Comparison of ENCODE assay signal across 1 fruit fly cellular context in genomic region chr2L:8691292-8691975, dm6.
TF ChIP-seq lines count a peak whose summit lies in the region.

No protein-coding gene starts in this region.

TF ChIP-seq in whole organism, embryonic, 481 proteins besides CTCF, POLR2A, EP300 and RAD21 (continued from another document and continues in another):
- TF ChIP-seq CG8924 (tag; optimal IDR thresholded peaks at IDR 0.05; lab: Kevin White, UChicago) (peak; percentile 94), ranshi (GFP tag; IDR thresholded peaks at IDR 0.05; lab: Robert Waterston, UW) (0 out of 2 replicates have a peak, but pooled peaks have one; percentile 56), gcm2 (GFP tag; optimal IDR thresholded peaks at IDR 0.05; lab: Kevin White, UChicago) (peak; percentile 2), dan (GFP tag; IDR thresholded peaks at IDR 0.05; lab: Robert Waterston, UW) (no peak), CG11085 (GFP tag; IDR thresholded peaks at IDR 0.05; lab: Robert Waterston, UW) (no peak; the same call in 1 of the 2 replicates), CG5180 (GFP tag; optimal IDR thresholded peaks at IDR 0.05; lab: Kevin White, UChicago) (peak; percentile 80), seq (GFP tag; IDR thresholded peaks at IDR 0.05; lab: Robert Waterston, UW) (peak; percentile 78), Opbp (GFP tag; IDR thresholded peaks at IDR 0.05; lab: Robert Waterston, UW; ENCODE audit: partially characterized antibody) (no peak), mld (GFP tag; IDR thresholded peaks at IDR 0.05; lab: Robert Waterston, UW; ENCODE audit: partially characterized antibody) (no peak), cato (GFP tag; optimal IDR thresholded peaks at IDR 0.05; lab: Kevin White, UChicago; ENCODE audit: borderline replicate concordance) (peak; percentile 68), CG3726 (GFP tag; IDR thresholded peaks at IDR 0.05; lab: Robert Waterston, UW) (0 out of 3 replicates have a peak, but pooled peaks have one; percentile 43), CG2712 (tag; optimal IDR thresholded peaks at IDR 0.05; lab: Kevin White, UChicago) (peak; percentile 93), fd3F (GFP tag; optimal IDR thresholded peaks at IDR 0.05; lab: Kevin White, UChicago) (peak; percentile 74), lilli (GFP tag; optimal IDR thresholded peaks at IDR 0.05; lab: Kevin White, UChicago) (peak; percentile 71), Hmr (GFP tag; optimal IDR thresholded peaks at IDR 0.05; lab: Kevin White, UChicago) (peak; percentile 90), tll (GFP tag; optimal IDR thresholded peaks at IDR 0.05; lab: Kevin White, UChicago) (no peak), CG14050 (GFP tag; IDR thresholded peaks at IDR 0.05; lab: Robert Waterston, UW) (peak; percentile 33; the same call in 1 of the 3 replicates), Ets97D (GFP tag; optimal IDR thresholded peaks at IDR 0.05; lab: Kevin White, UChicago) (peak; percentile 22), CG15514 (GFP tag; optimal IDR thresholded peaks at IDR 0.05; lab: Kevin White, UChicago) (peak; percentile 57), cg (GFP tag; optimal IDR thresholded peaks at IDR 0.05; lab: Kevin White, UChicago) (peak; percentile 85), Neu2 (GFP tag; optimal IDR thresholded peaks at IDR 0.05; lab: Kevin White, UChicago; ENCODE audit: borderline replicate concordance) (no peak), CG12299 (tag; optimal IDR thresholded peaks at IDR 0.05; lab: Kevin White, UChicago) (peak; percentile 81), Dad (GFP tag; optimal IDR thresholded peaks at IDR 0.05; lab: Kevin White, UChicago) (peak; percentile 57), br (optimal IDR thresholded peaks at IDR 0.05; lab: Kevin White, UChicago) (no peak), Doc3 (GFP tag; IDR thresholded peaks at IDR 0.05; lab: Robert Waterston, UW; ENCODE audit: partially characterized antibody) (0 out of 3 replicates have a peak, but pooled peaks have one; percentile 12), CG9215 (GFP tag; IDR thresholded peaks at IDR 0.05; lab: Robert Waterston, UW) (peak; percentile 74), fd96Cb (tag; optimal IDR thresholded peaks at IDR 0.05; lab: Kevin White, UChicago) (peak; percentile 89), CG14441 (GFP tag; IDR thresholded peaks at IDR 0.05; lab: Robert Waterston, UW) (0 out of 2 replicates have a peak, but pooled peaks have one; percentile 63), D (optimal IDR thresholded peaks at IDR 0.05; lab: Kevin White, UChicago) (no peak), D (GFP tag; optimal IDR thresholded peaks at IDR 0.05; lab: Kevin White, UChicago) (peak; percentile 91), Myb (GFP tag; optimal IDR thresholded peaks at IDR 0.05; lab: Kevin White, UChicago) (no peak), en (GFP tag; optimal IDR thresholded peaks at IDR 0.05; lab: Kevin White, UChicago) (peak; percentile 11), YL-1 (GFP tag; optimal IDR thresholded peaks at IDR 0.05; lab: Kevin White, UChicago) (peak; percentile 57), dimm (GFP tag; IDR thresholded peaks at IDR 0.05; lab: Robert Waterston, UW) (no peak), prd (optimal IDR thresholded peaks at IDR 0.05; lab: Kevin White, UChicago) (no peak), prd (GFP tag; IDR thresholded peaks at IDR 0.05; lab: Robert Waterston, UW) (peak; percentile 80), CG6175 (GFP tag; IDR thresholded peaks at IDR 0.05; lab: Robert Waterston, UW) (0 out of 3 replicates have a peak, but pooled peaks have one; percentile 18), CG12659 (GFP tag; optimal IDR thresholded peaks at IDR 0.05; lab: Kevin White, UChicago) (peak; percentile 89), tap (tag; optimal IDR thresholded peaks at IDR 0.05; lab: Kevin White, UChicago) (peak; percentile 75), CG9727 (GFP tag; optimal IDR thresholded peaks at IDR 0.05; lab: Kevin White, UChicago) (peak; percentile 92), HLH4C (GFP tag; IDR thresholded peaks at IDR 0.05; lab: Robert Waterston, UW; ENCODE audit: partially characterized antibody) (no peak), CG2120 (GFP tag; optimal IDR thresholded peaks at IDR 0.05; lab: Kevin White, UChicago) (peak; percentile 71), ash1 (GFP tag; optimal IDR thresholded peaks at IDR 0.05; lab: Kevin White, UChicago) (peak; percentile 35), NfI (GFP tag; optimal IDR thresholded peaks at IDR 0.05; lab: Kevin White, UChicago) (peak; percentile 84), exex (tag; optimal IDR thresholded peaks at IDR 0.05; lab: Kevin White, UChicago) (peak; percentile 68), ems (GFP tag; optimal IDR thresholded peaks at IDR 0.05; lab: Kevin White, UChicago) (peak; percentile 47), CG31365 (tag; optimal IDR thresholded peaks at IDR 0.05; lab: Kevin White, UChicago) (no peak), Dip2 (GFP tag; IDR thresholded peaks at IDR 0.05; lab: Robert Waterston, UW) (no peak), fru (optimal IDR thresholded peaks at IDR 0.05; lab: Kevin White, UChicago) (no peak), sqz (GFP tag; optimal IDR thresholded peaks at IDR 0.05; lab: Kevin White, UChicago) (peak; percentile 76), MTF-1 (GFP tag; optimal IDR thresholded peaks at IDR 0.05; lab: Kevin White, UChicago; ENCODE audit: borderline replicate concordance) (no peak), CG12219 (GFP tag; optimal IDR thresholded peaks at IDR 0.05; lab: Kevin White, UChicago) (peak; percentile 44), dm (GFP tag; optimal IDR thresholded peaks at IDR 0.05; lab: Kevin White, UChicago) (no peak), Nf-YB (GFP tag; optimal IDR thresholded peaks at IDR 0.05; lab: Kevin White, UChicago) (peak; percentile 82), CG12744 (GFP tag; optimal IDR thresholded peaks at IDR 0.05; lab: Kevin White, UChicago) (peak; percentile 36), jumu (GFP tag; optimal IDR thresholded peaks at IDR 0.05; lab: Kevin White, UChicago) (peak; percentile 46), gfzf (GFP tag; optimal IDR thresholded peaks at IDR 0.05; lab: Kevin White, UChicago) (no peak), CG15011 (GFP tag; optimal IDR thresholded peaks at IDR 0.05; lab: Kevin White, UChicago) (peak; percentile 74), pros (GFP tag; optimal IDR thresholded peaks at IDR 0.05; lab: Kevin White, UChicago) (peak; percentile 41), E2f1 (GFP tag; IDR thresholded peaks at IDR 0.05; lab: Robert Waterston, UW) (peak; percentile 74), jigr1 (GFP tag; IDR thresholded peaks at IDR 0.05; lab: Robert Waterston, UW) (peak; percentile 48; the same call in 1 of the 3 replicates), emc (GFP tag; optimal IDR thresholded peaks at IDR 0.05; lab: Kevin White, UChicago) (no peak), Ada2b (GFP tag; IDR thresholded peaks at IDR 0.05; lab: Robert Waterston, UW) (peak; percentile 78), wdn (GFP tag; IDR thresholded peaks at IDR 0.05; lab: Robert Waterston, UW) (0 out of 2 replicates have a peak, but pooled peaks have one; percentile 34), Camta (GFP tag; optimal IDR thresholded peaks at IDR 0.05; lab: Kevin White, UChicago) (peak; percentile 50), Hey (tag; optimal IDR thresholded peaks at IDR 0.05; lab: Kevin White, UChicago) (no peak), CG34422 (GFP tag; IDR thresholded peaks at IDR 0.05; lab: Robert Waterston, UW) (peak; percentile 57), Fer2 (tag; optimal IDR thresholded peaks at IDR 0.05; lab: Kevin White, UChicago) (peak; percentile 61), CG15696 (tag; optimal IDR thresholded peaks at IDR 0.05; lab: Kevin White, UChicago) (peak; percentile 65), CG17186 (GFP tag; optimal IDR thresholded peaks at IDR 0.05; lab: Kevin White, UChicago) (peak; percentile 32), salm (tag; optimal IDR thresholded peaks at IDR 0.05; lab: Kevin White, UChicago) (peak; percentile 71), otp (GFP tag; IDR thresholded peaks at IDR 0.05; lab: Robert Waterston, UW) (peak; percentile 78; the same call in 2 of the 3 replicates), CG12155 (GFP tag; optimal IDR thresholded peaks at IDR 0.05; lab: Kevin White, UChicago) (peak; percentile 57), CG11695 (GFP tag; IDR thresholded peaks at IDR 0.05; lab: Robert Waterston, UW) (peak; percentile 90), gt (GFP tag; IDR thresholded peaks at IDR 0.05; lab: Robert Waterston, UW) (no peak), CG4820 (GFP tag; optimal IDR thresholded peaks at IDR 0.05; lab: Kevin White, UChicago) (peak; percentile 78), Rx (GFP tag; IDR thresholded peaks at IDR 0.05; lab: Robert Waterston, UW) (no peak), CG13775 (GFP tag; optimal IDR thresholded peaks at IDR 0.05; lab: Kevin White, UChicago) (peak; percentile 89), danr (GFP tag; IDR thresholded peaks at IDR 0.05; lab: Robert Waterston, UW) (peak; percentile 29; the same call in 1 of the 2 replicates), CG30431 (GFP tag; optimal IDR thresholded peaks at IDR 0.05; lab: Kevin White, UChicago) (peak; percentile 69), gro (GFP tag; optimal IDR thresholded peaks at IDR 0.05; lab: Kevin White, UChicago) (peak; percentile 61), bowl (GFP tag; IDR thresholded peaks at IDR 0.05; lab: Robert Waterston, UW) (no peak), ara (GFP tag; IDR thresholded peaks at IDR 0.05; lab: Robert Waterston, UW) (peak; percentile 46; the same call in 1 of the 2 replicates), CG10462 (GFP tag; optimal IDR thresholded peaks at IDR 0.05; lab: Kevin White, UChicago) (peak; percentile 59), stc (GFP tag; IDR thresholded peaks at IDR 0.05; lab: Robert Waterston, UW) (peak; percentile 81), CG2678 (tag; optimal IDR thresholded peaks at IDR 0.05; lab: Kevin White, UChicago) (peak; percentile 96), CG4360 (GFP tag; IDR thresholded peaks at IDR 0.05; lab: Robert Waterston, UW) (peak; percentile 84), Chrac-16 (GFP tag; optimal IDR thresholded peaks at IDR 0.05; lab: Kevin White, UChicago) (peak; percentile 74), vnd (GFP tag; IDR thresholded peaks at IDR 0.05; lab: Robert Waterston, UW; ENCODE audit: partially characterized antibody) (no peak), CkIIα-i1 (GFP tag; IDR thresholded peaks at IDR 0.05; lab: Robert Waterston, UW) (no peak), Dek (tag; optimal IDR thresholded peaks at IDR 0.05; lab: Kevin White, UChicago) (peak; percentile 78), stwl (tag; optimal IDR thresholded peaks at IDR 0.05; lab: Kevin White, UChicago) (no peak), eve (GFP tag; optimal IDR thresholded peaks at IDR 0.05; lab: Kevin White, UChicago) (no peak), croc (GFP tag; conservative IDR thresholded peaks at IDR 0.05; lab: Robert Waterston, UW) (peak; percentile 74; the same call in 2 of the 3 replicates), CG4617 (GFP tag; optimal IDR thresholded peaks at IDR 0.05; lab: Kevin White, UChicago; ENCODE audit: borderline replicate concordance) (peak; percentile 57), Lim3 (GFP tag; IDR thresholded peaks at IDR 0.05; lab: Robert Waterston, UW) (no peak), CG13287 (GFP tag; IDR thresholded peaks at IDR 0.05; lab: Robert Waterston, UW; ENCODE audit: partially characterized antibody) (peak; percentile 28; the same call in 1 of the 2 replicates), unc-4 (GFP tag; IDR thresholded peaks at IDR 0.05; lab: Robert Waterston, UW; ENCODE audit: partially characterized antibody) (no peak), z (GFP tag; IDR thresholded peaks at IDR 0.05; lab: Robert Waterston, UW) (0 out of 3 replicates have a peak, but pooled peaks have one; percentile 49), CG2202 (tag; optimal IDR thresholded peaks at IDR 0.05; lab: Kevin White, UChicago) (peak; percentile 68), CG9797 (GFP tag; optimal IDR thresholded peaks at IDR 0.05; lab: Kevin White, UChicago) (no peak), grn (GFP tag; optimal IDR thresholded peaks at IDR 0.05; lab: Kevin White, UChicago) (peak; percentile 46), CG16813 (GFP tag; IDR thresholded peaks at IDR 0.05; lab: Robert Waterston, UW; ENCODE audit: partially characterized antibody) (no peak), CG11247 (GFP tag; IDR thresholded peaks at IDR 0.05; lab: Robert Waterston, UW) (peak; percentile 27; the same call in 1 of the 2 replicates), BtbVII (GFP tag; optimal IDR thresholded peaks at IDR 0.05; lab: Kevin White, UChicago) (peak; percentile 87), sisA (GFP tag; IDR thresholded peaks at IDR 0.05; lab: Robert Waterston, UW) (peak; percentile 67; the same call in 1 of the 2 replicates), CG18476 (GFP tag; optimal IDR thresholded peaks at IDR 0.05; lab: Kevin White, UChicago) (peak; percentile 80), CG7271 (tag; optimal IDR thresholded peaks at IDR 0.05; lab: Kevin White, UChicago) (peak; percentile 7), CG8281 (tag; optimal IDR thresholded peaks at IDR 0.05; lab: Kevin White, UChicago) (peak; percentile 70), slp2 (GFP tag; optimal IDR thresholded peaks at IDR 0.05; lab: Kevin White, UChicago) (peak; percentile 56), rib (GFP tag; IDR thresholded peaks at IDR 0.05; lab: Robert Waterston, UW) (no peak), ab (GFP tag; optimal IDR thresholded peaks at IDR 0.05; lab: Kevin White, UChicago) (no peak), Dip3 (GFP tag; optimal IDR thresholded peaks at IDR 0.05; lab: Kevin White, UChicago) (no peak), CG10979 (tag; optimal IDR thresholded peaks at IDR 0.05; lab: Kevin White, UChicago) (peak; percentile 93), H15 (GFP tag; IDR thresholded peaks at IDR 0.05; lab: Robert Waterston, UW) (peak; percentile 69; the same call in 1 of the 3 replicates), TFAM (GFP tag; optimal IDR thresholded peaks at IDR 0.05; lab: Kevin White, UChicago) (peak; percentile 35), Trl (optimal IDR thresholded peaks at IDR 0.05; lab: Kevin White, UChicago) (peak; percentile 54 to 75), Trl (GFP tag; optimal IDR thresholded peaks at IDR 0.05; lab: Kevin White, UChicago) (peak; percentile 31), MBD-R2 (GFP tag; IDR thresholded peaks at IDR 0.05; lab: Robert Waterston, UW) (peak; percentile 44; the same call in 1 of the 2 replicates), CG43689 (GFP tag; IDR thresholded peaks at IDR 0.05; lab: Robert Waterston, UW) (peak; percentile 43; the same call in 1 of the 2 replicates), unpg (GFP tag; optimal IDR thresholded peaks at IDR 0.05; lab: Kevin White, UChicago) (peak; percentile 82), tx (GFP tag; optimal IDR thresholded peaks at IDR 0.05; lab: Kevin White, UChicago) (peak; percentile 40), Ptx1 (GFP tag; IDR thresholded peaks at IDR 0.05; lab: Robert Waterston, UW) (peak; percentile 76), CrebB (tag; optimal IDR thresholded peaks at IDR 0.05; lab: Kevin White, UChicago) (peak; percentile 70), lmd (GFP tag; IDR thresholded peaks at IDR 0.05; lab: Robert Waterston, UW) (peak; percentile 78), E2f2 (GFP tag; IDR thresholded peaks at IDR 0.05; lab: Robert Waterston, UW) (peak; percentile 60), btn (GFP tag; optimal IDR thresholded peaks at IDR 0.05; lab: Kevin White, UChicago) (peak; percentile 9)
